Worm (Caenorhabditis elegans): ENCODE measurements around the gene Y32G9B.1.

ce11 chrV:1848590-1848989 lies 18.7 kb upstream of the Y32G9B.1 start:
- TF ChIP-seq nhr-28 (tag; optimal IDR thresholded peaks at IDR 0.05) = no peak
- no peak for TF ChIP-seq unc-62 (GFP tag; optimal IDR thresholded peaks at IDR 0.05)
- no peak for TF ChIP-seq ztf-11 (tag; optimal IDR thresholded peaks at IDR 0.05)
- TF ChIP-seq mls-2 (tag; optimal IDR thresholded peaks at IDR 0.05) = no peak
- TF ChIP-seq nhr-237 (tag; optimal IDR thresholded peaks at IDR 0.05) = no peak
- no peak for TF ChIP-seq elt-1 (tag; optimal IDR thresholded peaks at IDR 0.05; ENCODE audit: borderline replicate concordance, insufficient read depth)
- TF ChIP-seq unc-120 (tag; optimal IDR thresholded peaks at IDR 0.05; ENCODE audit: poor library complexity, severe bottlenecking) = no peak
- TF ChIP-seq nhr-12 (tag; optimal IDR thresholded peaks at IDR 0.05) = no peak
- TF ChIP-seq mep-1 (tag; optimal IDR thresholded peaks at IDR 0.05) = no peak

Data from whole organism, mixed stage, embryonic.